Worm (Caenorhabditis elegans) whole organism, L3 larva: ENCODE measurements around the gene wdr-46.

Experiments used
- R02D3.7 ChIP-seq: fragments of 150-350 bp; optimal IDR thresholded peaks from 2 replicates; lab custom pipeline; 2014; ENCODE audit warnings: missing biosample characterization, missing genetic modification characterization
- aly-2 ChIP-seq: fragments of 150-350 bp; optimal IDR thresholded peaks from 2 replicates; lab custom pipeline; 2014; ENCODE audit warnings: missing biosample characterization, missing genetic modification characterization
- ceh-28 ChIP-seq: fragments of 150-350 bp; optimal IDR thresholded peaks from 2 replicates; lab custom pipeline; 2014; ENCODE audit warnings: missing biosample characterization, missing genetic modification reagents, missing genetic modification characterization
- egl-27 ChIP-seq: sonication (generic microtip); optimal IDR thresholded peaks from 4 replicates; lab custom pipeline; 2017; ENCODE audit warnings: missing biosample characterization, missing genetic modification reagents, missing genetic modification characterization
- egl-5 ChIP-seq: fragments of 150-350 bp; optimal IDR thresholded peaks from 2 replicates; lab custom pipeline; 2017; ENCODE audit warnings: missing biosample characterization, missing genetic modification reagents, missing genetic modification characterization, inconsistent platforms
- fos-1 ChIP-seq: fragments of 150-350 bp; optimal IDR thresholded peaks from 2 replicates; lab custom pipeline; 2014; ENCODE audit warnings: missing biosample characterization, missing genetic modification characterization
- lin-39 ChIP-seq: fragments of 150-350 bp; optimal IDR thresholded peaks from 2 replicates; lab custom pipeline; 2018; ENCODE audit warnings: missing biosample characterization, missing genetic modification reagents, missing genetic modification characterization
- nhr-12 ChIP-seq: fragments of 150-350 bp; optimal IDR thresholded peaks from 2 replicates; lab custom pipeline; 2014; ENCODE audit warnings: missing biosample characterization, missing genetic modification characterization
- pqm-1 ChIP-seq: fragments of 150-350 bp; optimal IDR thresholded peaks from 2 replicates; lab custom pipeline; 2017; ENCODE audit warnings: missing biosample characterization, missing genetic modification characterization, inconsistent platforms
- sea-2 ChIP-seq: fragments of 150-350 bp; sonication (generic microtip); optimal IDR thresholded peaks from 4 replicates; lab custom pipeline; 2014; ENCODE audit warnings: missing biosample characterization, missing genetic modification reagents, missing genetic modification characterization
- unc-39 ChIP-seq: sonication (generic microtip); optimal IDR thresholded peaks from 4 replicates; lab custom pipeline; 2017; ENCODE audit warnings: missing biosample characterization, missing genetic modification characterization
- unc-62 ChIP-seq: fragments of 150-350 bp; sonication (generic microtip); optimal IDR thresholded peaks from 4 replicates; lab custom pipeline; 2014; ENCODE audit warnings: missing biosample characterization, missing genetic modification reagents, missing genetic modification characterization
- zag-1 ChIP-seq: fragments of 150-350 bp; optimal IDR thresholded peaks from 2 replicates; lab custom pipeline; 2014; ENCODE audit warnings: missing biosample characterization, missing genetic modification characterization

- no peak for TF ChIP-seq lin-39 (tag; lab: Kevin White, UChicago)
- no peak for TF ChIP-seq zag-1 (tag; lab: Kevin White, UChicago)
- TF ChIP-seq unc-62 = no peak
- no peak for TF ChIP-seq pqm-1
- TF ChIP-seq nhr-12 = no peak
- TF ChIP-seq sea-2 = no peak
- TF ChIP-seq aly-2 (tag; lab: Kevin White, UChicago) = no peak
- no peak for TF ChIP-seq ceh-28 (tag; lab: Kevin White, UChicago)
- TF ChIP-seq R02D3.7 (tag; lab: Kevin White, UChicago) = no peak
- no peak for TF ChIP-seq egl-27
- TF ChIP-seq unc-39 (tag; lab: Kevin White, UChicago) = no peak
- no peak for TF ChIP-seq egl-5
- TF ChIP-seq fos-1 (tag; lab: Kevin White, UChicago) = no peak
These were observed 31.4 kb downstream of the wdr-46 start for ce11 chrIV:12403440-12403839.
